Fruit fly (Drosophila melanogaster) whole organism, embryonic: ENCODE measurements around the gene CG43120.
A peak's percentile ranks its signal among the peaks of the same experiment; 100 is the strongest.

Source experiments
- Bdp1 ChIP-seq: fragments of 200-800 bp; sonication (Bioruptor generic); optimal IDR thresholded peaks from 3 replicates; lab custom pipeline; 2016; ENCODE audit warnings: missing biosample characterization, missing genetic modification characterization
- BtbVII ChIP-seq: fragments of 200-800 bp; sonication (Bioruptor generic); optimal IDR thresholded peaks from 3 replicates; lab custom pipeline; 2017; ENCODE audit warnings: missing biosample characterization, mild to moderate bottlenecking, missing genetic modification characterization
- CG10147 ChIP-seq: fragments of 200-800 bp; sonication (Bioruptor generic); optimal IDR thresholded peaks from 2 replicates; lab custom pipeline; 2019; ENCODE audit warnings: missing biosample characterization, mild to moderate bottlenecking, missing genetic modification characterization, moderate library complexity
- CG10321 ChIP-seq: fragments of 200-800 bp; sonication (Bioruptor generic); IDR thresholded peaks from 2 replicates; pipeline ENCODE4 v1.3.6; 2022; ENCODE audit warnings: missing biosample characterization, missing genetic modification characterization
- CG10366 ChIP-seq: fragments of 200-800 bp; sonication (Bioruptor generic); IDR thresholded peaks from 2 replicates; pipeline ENCODE4 v1.3.6; 2022; ENCODE audit warnings: missing biosample characterization, missing genetic modification characterization
- CG10462 ChIP-seq: fragments of 200-800 bp; sonication (Bioruptor generic); optimal IDR thresholded peaks from 2 replicates; lab custom pipeline; 2016; ENCODE audit warnings: missing biosample characterization, missing genetic modification characterization
- CG11085 ChIP-seq: fragments of 200-800 bp; sonication (Bioruptor generic); IDR thresholded peaks from 2 replicates; pipeline ENCODE4 v1.3.6; 2022; ENCODE audit warnings: missing biosample characterization, missing genetic modification characterization
- CG13424 ChIP-seq: fragments of 200-800 bp; sonication (Bioruptor generic); optimal IDR thresholded peaks from 2 replicates; lab custom pipeline; 2019; ENCODE audit warnings: missing biosample characterization, mild to moderate bottlenecking, missing genetic modification characterization, moderate library complexity
- CG1602 ChIP-seq: fragments of 200-800 bp; sonication (Bioruptor generic); optimal IDR thresholded peaks from 3 replicates; lab custom pipeline; 2016; ENCODE audit warnings: missing biosample characterization, missing genetic modification characterization
- CG17912 ChIP-seq: fragments of 200-800 bp; sonication (Bioruptor generic); optimal IDR thresholded peaks from 2 replicates; lab custom pipeline; 2018; ENCODE audit warnings: missing biosample characterization, mild to moderate bottlenecking, missing genetic modification characterization
- CG2712 ChIP-seq: fragments of 200-800 bp; optimal IDR thresholded peaks from 3 replicates; lab custom pipeline; 2019; ENCODE audit warnings: missing biosample characterization, mild to moderate bottlenecking, missing genetic modification characterization, moderate library complexity
- CG30431 ChIP-seq: fragments of 200-800 bp; sonication (Bioruptor generic); optimal IDR thresholded peaks from 2 replicates; lab custom pipeline; 2017; ENCODE audit warnings: missing biosample characterization, missing genetic modification characterization
- CG31388 ChIP-seq: fragments of 200-800 bp; sonication (Bioruptor generic); optimal IDR thresholded peaks from 2 replicates; lab custom pipeline; 2016; ENCODE audit warnings: missing biosample characterization, missing genetic modification characterization
- CG3163 ChIP-seq: fragments of 200-800 bp; sonication (Bioruptor generic); optimal IDR thresholded peaks from 3 replicates; lab custom pipeline; 2016; ENCODE audit warnings: missing biosample characterization, missing genetic modification characterization
- CG3281 ChIP-seq: fragments of 200-800 bp; sonication (Bioruptor generic); optimal IDR thresholded peaks from 3 replicates; lab custom pipeline; 2017; ENCODE audit warnings: missing biosample characterization, mild to moderate bottlenecking, missing genetic modification characterization
- CG4707 ChIP-seq: fragments of 200-800 bp; sonication (Bioruptor generic); optimal IDR thresholded peaks from 2 replicates; lab custom pipeline; 2018; ENCODE audit warnings: missing biosample characterization, mild to moderate bottlenecking, missing genetic modification characterization, moderate library complexity
- CG6272 ChIP-seq: fragments of 200-800 bp; sonication (Bioruptor generic); IDR thresholded peaks from 2 replicates; pipeline ENCODE4 v1.3.6; 2022; ENCODE audit warnings: missing biosample characterization, missing genetic modification characterization
- CG6791 ChIP-seq: fragments of 200-800 bp; sonication (Bioruptor generic); IDR thresholded peaks from 3 replicates; pipeline ENCODE4 v1.3.6; 2022; ENCODE audit warnings: missing biosample characterization, missing genetic modification characterization; ENCODE audit not compliant: partially characterized antibody
- CG7556 ChIP-seq: fragments of 200-800 bp; sonication (Bioruptor generic); optimal IDR thresholded peaks from 2 replicates; lab custom pipeline; 2017; ENCODE audit warnings: missing biosample characterization, mild to moderate bottlenecking, missing genetic modification characterization
- CG7963 ChIP-seq: fragments of 200-800 bp; sonication (Bioruptor generic); IDR thresholded peaks from 3 replicates; pipeline ENCODE4 v1.3.6; 2022; ENCODE audit warnings: missing biosample characterization, missing genetic modification characterization; ENCODE audit not compliant: partially characterized antibody
- CG8478 ChIP-seq: fragments of >200 bp; optimal IDR thresholded peaks from 2 replicates; lab custom pipeline; 2018
- CG9437 ChIP-seq: fragments of 200-800 bp; sonication (Bioruptor generic); optimal IDR thresholded peaks from 2 replicates; lab custom pipeline; 2018; ENCODE audit warnings: missing biosample characterization, mild to moderate bottlenecking, missing genetic modification characterization
- CHES-1-like ChIP-seq: fragments of 200-800 bp; sonication (Bioruptor generic); optimal IDR thresholded peaks from 2 replicates; lab custom pipeline; 2016; ENCODE audit warnings: missing biosample characterization, missing genetic modification characterization
- Camta ChIP-seq: fragments of 200-800 bp; sonication (Bioruptor generic); optimal IDR thresholded peaks from 2 replicates; lab custom pipeline; 2016; ENCODE audit warnings: missing biosample characterization, missing genetic modification characterization
- Chrac-16 ChIP-seq: fragments of 200-800 bp; sonication (Bioruptor generic); optimal IDR thresholded peaks from 3 replicates; lab custom pipeline; 2016; ENCODE audit warnings: missing biosample characterization, missing genetic modification characterization
- Dip3 ChIP-seq: fragments of 200-800 bp; sonication (Bioruptor generic); optimal IDR thresholded peaks from 3 replicates; lab custom pipeline; 2016; ENCODE audit warnings: missing biosample characterization, missing genetic modification characterization
- Hr3 ChIP-seq: fragments of 200-800 bp; sonication (Bioruptor generic); optimal IDR thresholded peaks from 3 replicates; lab custom pipeline; 2016; ENCODE audit warnings: missing biosample characterization, missing genetic modification characterization
- Kr ChIP-seq: fragments of 200-800 bp; sonication (Bioruptor generic); optimal IDR thresholded peaks from 2 replicates; lab custom pipeline; 2017; ENCODE audit warnings: missing biosample characterization, mild to moderate bottlenecking, missing genetic modification characterization
- NC2α ChIP-seq: fragments of 200-800 bp; sonication (Bioruptor generic); optimal IDR thresholded peaks from 2 replicates; lab custom pipeline; 2016; ENCODE audit warnings: missing biosample characterization, missing genetic modification characterization
- Pdp1 ChIP-seq, 2 experiments: fragments of 200-800 bp; sonication (Bioruptor generic); optimal IDR thresholded peaks; 3 replicates each; lab custom pipeline; 2016; ENCODE audit warnings: missing biosample characterization in 2 of 2, missing genetic modification characterization in 2 of 2, mild to moderate bottlenecking in 1 of 2, moderate library complexity in 1 of 2
- Sry-β ChIP-seq: fragments of 200-800 bp; sonication (Bioruptor generic); optimal IDR thresholded peaks from 2 replicates; lab custom pipeline; 2018; ENCODE audit warnings: missing biosample characterization, mild to moderate bottlenecking, missing genetic modification characterization, moderate library complexity
- Trl ChIP-seq, 3 experiments: fragments of >200 bp in 2 of 3; fragments of 200-800 bp in 1 of 3; sonication (Bioruptor generic) in 1 of 3; optimal IDR thresholded peaks; 2 replicates in 1 of 3; 3 replicates in 2 of 3; lab custom pipeline; 2016 to 2017; ENCODE audit warnings: missing biosample characterization in 1 of 3, missing genetic modification characterization in 1 of 3
- ara ChIP-seq: fragments of 200-800 bp; sonication (Bioruptor generic); IDR thresholded peaks from 2 replicates; pipeline ENCODE4 v1.3.6; 2022; ENCODE audit warnings: missing biosample characterization, missing genetic modification characterization
- bab2 ChIP-seq: fragments of 200-800 bp; sonication (Bioruptor generic); optimal IDR thresholded peaks from 2 replicates; lab custom pipeline; 2016; ENCODE audit warnings: missing biosample characterization, missing genetic modification characterization
- bcd ChIP-seq: fragments of 200-800 bp; sonication (Bioruptor generic); optimal IDR thresholded peaks from 2 replicates; lab custom pipeline; 2017; ENCODE audit warnings: missing biosample characterization, mild to moderate bottlenecking, missing genetic modification characterization
- bigmax ChIP-seq: fragments of 200-800 bp; sonication (Bioruptor generic); optimal IDR thresholded peaks from 2 replicates; lab custom pipeline; 2018; ENCODE audit warnings: missing biosample characterization, mild to moderate bottlenecking, missing genetic modification characterization
- croc ChIP-seq: fragments of 200-800 bp; sonication (Bioruptor generic); conservative IDR thresholded peaks from 3 replicates; pipeline ENCODE4 v1.3.6; 2022; ENCODE audit warnings: missing biosample characterization, missing genetic modification characterization
- dmrt11E ChIP-seq: fragments of 200-800 bp; sonication (Bioruptor generic); optimal IDR thresholded peaks from 3 replicates; lab custom pipeline; 2018; ENCODE audit warnings: missing biosample characterization, mild to moderate bottlenecking, missing genetic modification characterization, moderate library complexity
- gcm ChIP-seq: fragments of 200-800 bp; sonication (Bioruptor generic); optimal IDR thresholded peaks from 2 replicates; lab custom pipeline; 2019; ENCODE audit warnings: missing biosample characterization, mild to moderate bottlenecking, missing genetic modification characterization, moderate library complexity
- lmd ChIP-seq: fragments of 200-800 bp; sonication (Bioruptor generic); IDR thresholded peaks from 2 replicates; pipeline ENCODE4 v1.3.6; 2022; ENCODE audit warnings: missing biosample characterization, missing genetic modification characterization
- lola ChIP-seq, 3 experiments: fragments of >200 bp in 2 of 3; fragments of 200-800 bp in 1 of 3; sonication (Bioruptor generic) in 1 of 3; optimal IDR thresholded peaks; 2 replicates each; lab custom pipeline; 2017 to 2019; ENCODE audit warnings: missing biosample characterization in 3 of 3, missing genetic modification characterization in 3 of 3, mild to moderate bottlenecking in 1 of 3, moderate library complexity in 1 of 3
- mirr ChIP-seq: fragments of 200-800 bp; sonication (Bioruptor generic); optimal IDR thresholded peaks from 3 replicates; lab custom pipeline; 2018; ENCODE audit warnings: missing biosample characterization, mild to moderate bottlenecking, missing genetic modification characterization
- nmo ChIP-seq: fragments of 200-800 bp; sonication (Bioruptor generic); optimal IDR thresholded peaks from 2 replicates; lab custom pipeline; 2018; ENCODE audit warnings: missing biosample characterization, mild to moderate bottlenecking, missing genetic modification characterization, moderate library complexity
- p53 ChIP-seq: fragments of 200-800 bp; sonication (Bioruptor generic); optimal IDR thresholded peaks from 2 replicates; lab custom pipeline; 2016; ENCODE audit warnings: missing biosample characterization, missing genetic modification characterization
- phol ChIP-seq: fragments of 200-800 bp; sonication (Bioruptor generic); optimal IDR thresholded peaks from 3 replicates; lab custom pipeline; 2018; ENCODE audit warnings: missing biosample characterization, mild to moderate bottlenecking, missing genetic modification characterization, moderate library complexity
- prd ChIP-seq, 3 experiments: fragments of >200 bp in 2 of 3; fragments of 200-800 bp in 1 of 3; sonication (Bioruptor generic) in 1 of 3; optimal IDR thresholded peaks in 2 of 3; IDR thresholded peaks in 1 of 3; 2 replicates in 2 of 3; 3 replicates in 1 of 3; pipeline versions ENCODE4 v1.3.6 to Lab custom; 2017 to 2022; ENCODE audit warnings: missing biosample characterization in 1 of 3, missing genetic modification characterization in 1 of 3
- row ChIP-seq: fragments of 200-800 bp; sonication (Bioruptor generic); IDR thresholded peaks from 3 replicates; pipeline ENCODE4 v1.3.6; 2022; ENCODE audit warnings: missing biosample characterization, missing genetic modification characterization
- sens-2 ChIP-seq: fragments of 200-800 bp; sonication (Bioruptor generic); IDR thresholded peaks from 2 replicates; pipeline ENCODE4 v1.3.6; 2022; ENCODE audit warnings: missing biosample characterization, missing genetic modification characterization
- sima ChIP-seq: fragments of 200-800 bp; sonication (Bioruptor generic); optimal IDR thresholded peaks from 2 replicates; lab custom pipeline; 2016; ENCODE audit warnings: missing biosample characterization, missing genetic modification characterization
- slou ChIP-seq: fragments of 200-800 bp; sonication (Bioruptor generic); optimal IDR thresholded peaks from 3 replicates; lab custom pipeline; 2016; ENCODE audit warnings: missing biosample characterization, missing genetic modification characterization
- wdn ChIP-seq: fragments of 200-800 bp; sonication (Bioruptor generic); IDR thresholded peaks from 2 replicates; pipeline ENCODE4 v1.3.6; 2022; ENCODE audit warnings: missing biosample characterization, missing genetic modification characterization

The CG43120 gene

DNA sequence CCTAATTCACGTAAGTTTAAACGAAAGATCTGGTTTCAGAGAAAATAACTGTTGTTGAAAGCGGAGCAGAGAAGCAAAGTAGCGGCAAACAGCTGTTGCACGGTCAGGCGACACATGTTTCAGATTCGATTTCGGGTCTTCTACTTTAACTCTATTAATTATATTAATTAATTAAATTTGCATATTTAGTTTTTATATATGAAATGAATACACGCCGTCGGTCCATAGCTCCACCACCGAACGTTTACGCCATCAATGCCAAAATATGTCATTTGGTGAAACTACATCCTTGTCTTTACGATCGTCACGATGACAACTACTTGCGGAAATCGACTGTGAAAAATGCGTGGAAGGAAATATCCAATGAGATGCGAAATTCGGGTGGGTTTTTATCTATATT lies 29.2 kb downstream of the CG43120 start (continued):
- TF ChIP-seq NC2α (GFP tag; lab: Kevin White, UChicago) = no peak
- TF ChIP-seq ara (GFP tag; lab: Robert Waterston, UW) = peak; percentile 64; the same call in 1 of the 2 replicates
- TF ChIP-seq CG10462 = no peak
- peak; percentile 19 for TF ChIP-seq CG30431 (GFP tag; lab: Kevin White, UChicago)
- no peak for TF ChIP-seq CHES-1-like (GFP tag; lab: Kevin White, UChicago)
- TF ChIP-seq wdn = no peak
- TF ChIP-seq Sry-β = no peak
- TF ChIP-seq bigmax (GFP tag; lab: Kevin White, UChicago) = no peak
- no peak for TF ChIP-seq croc (GFP tag; lab: Robert Waterston, UW)
- TF ChIP-seq CG6791 (GFP tag; lab: Robert Waterston, UW) = no peak
- peak; percentile 18; the same call in 1 of the 2 replicates for TF ChIP-seq CG10366
- TF ChIP-seq CG3281 = no peak
- no peak for TF ChIP-seq Camta (GFP tag; lab: Kevin White, UChicago)
- TF ChIP-seq CG6272 (GFP tag; lab: Robert Waterston, UW) = no peak
- TF ChIP-seq CG10321 (GFP tag; lab: Robert Waterston, UW) = no peak
- TF ChIP-seq Dip3 (GFP tag; lab: Kevin White, UChicago) = no peak
- TF ChIP-seq CG4707 (GFP tag; lab: Kevin White, UChicago) = no peak
- TF ChIP-seq CG3163 (GFP tag; lab: Kevin White, UChicago) = no peak
- no peak for TF ChIP-seq CG7556 (GFP tag; lab: Kevin White, UChicago)
- 0 out of 2 replicates have a peak, but pooled peaks have one; percentile 24 for TF ChIP-seq lmd (GFP tag; lab: Robert Waterston, UW)
- no peak for TF ChIP-seq CG17912 (GFP tag; lab: Kevin White, UChicago)
- TF ChIP-seq CG10147 (GFP tag; lab: Kevin White, UChicago) = no peak
- TF ChIP-seq Chrac-16 = no peak
- no peak for TF ChIP-seq bab2 (GFP tag; lab: Kevin White, UChicago)
- no peak for TF ChIP-seq sima (GFP tag; lab: Kevin White, UChicago)
- TF ChIP-seq CG9437 = no peak
- no peak for TF ChIP-seq slou
- TF ChIP-seq CG31388 = no peak
- peak; percentile 46 for TF ChIP-seq phol
- TF ChIP-seq bcd = peak; percentile 18
- no peak for TF ChIP-seq Pdp1 (GFP tag; optimal IDR thresholded peaks at IDR 0.05; lab: Kevin White, UChicago)
- TF ChIP-seq CG13424 (tag; lab: Kevin White, UChicago) = peak; percentile 51
- peak; percentile 71 for TF ChIP-seq dmrt11E (tag; lab: Kevin White, UChicago)
- peak; percentile 50 for TF ChIP-seq gcm (GFP tag; lab: Kevin White, UChicago)
- TF ChIP-seq lola (GFP tag; optimal IDR thresholded peaks at IDR 0.05; lab: Kevin White, UChicago) = peak in 1 of 3 experiments; percentile 21
- TF ChIP-seq CG8478 = no peak
- TF ChIP-seq CG7963 (GFP tag; lab: Robert Waterston, UW) = no peak
- no peak for TF ChIP-seq CG11085 (GFP tag; lab: Robert Waterston, UW)
- peak; percentile 11 for TF ChIP-seq CG1602 (GFP tag; lab: Kevin White, UChicago)
- TF ChIP-seq BtbVII = no peak
- TF ChIP-seq Kr (GFP tag; lab: Kevin White, UChicago) = no peak
- no peak for TF ChIP-seq sens-2 (GFP tag; lab: Robert Waterston, UW)
- no peak for TF ChIP-seq mirr (GFP tag; lab: Kevin White, UChicago)
- no peak for TF ChIP-seq p53 (GFP tag; lab: Kevin White, UChicago)
- no peak for TF ChIP-seq Hr3
- peak; percentile 85 for TF ChIP-seq row (GFP tag; lab: Robert Waterston, UW)
- no peak for TF ChIP-seq prd (optimal IDR thresholded peaks at IDR 0.05; lab: Kevin White, UChicago)
- TF ChIP-seq prd (GFP tag; IDR thresholded peaks at IDR 0.05; lab: Robert Waterston, UW) = peak; percentile 49; the same call in 2 of the 3 replicates
- peak; percentile 60 for TF ChIP-seq CG2712 (tag; lab: Kevin White, UChicago)
- no peak for TF ChIP-seq Trl (optimal IDR thresholded peaks at IDR 0.05; lab: Kevin White, UChicago)
- TF ChIP-seq Trl (GFP tag; optimal IDR thresholded peaks at IDR 0.05; lab: Kevin White, UChicago) = no peak
- TF ChIP-seq Bdp1 = no peak
- TF ChIP-seq nmo (GFP tag; lab: Kevin White, UChicago) = no peak
